Fruit fly (Drosophila melanogaster) whole organism, embryonic: Measurements from ENCODE around the gene Arp8.

Experiments
- Adf1 ChIP-seq: fragments of 200-800 bp; sonication (Bioruptor generic); IDR thresholded peaks from 2 replicates; pipeline ENCODE4 v1.3.6; 2022; ENCODE audit warnings: missing biosample characterization, missing genetic modification characterization
- Atf-2 ChIP-seq: fragments of 200-800 bp; sonication (Bioruptor generic); optimal IDR thresholded peaks from 2 replicates; lab custom pipeline; 2016; ENCODE audit warnings: missing biosample characterization, missing genetic modification characterization
- Bgb ChIP-seq: fragments of 200-800 bp; sonication (Bioruptor generic); IDR thresholded peaks from 2 replicates; pipeline ENCODE4 v1.3.6; 2022; ENCODE audit warnings: missing biosample characterization, missing genetic modification characterization; ENCODE audit not compliant: partially characterized antibody
- C15 ChIP-seq: fragments of 200-800 bp; sonication (Bioruptor generic); IDR thresholded peaks from 3 replicates; pipeline ENCODE4 v1.3.6; 2022; ENCODE audit warnings: missing biosample characterization, missing genetic modification characterization
- CG11695 ChIP-seq: fragments of 200-800 bp; sonication (Bioruptor generic); IDR thresholded peaks from 3 replicates; pipeline ENCODE4 v1.3.6; 2022; ENCODE audit warnings: missing biosample characterization, missing genetic modification characterization
- CG11723 ChIP-seq: fragments of 200-800 bp; sonication (Bioruptor generic); optimal IDR thresholded peaks from 2 replicates; lab custom pipeline; 2017; ENCODE audit warnings: missing biosample characterization, mild to moderate bottlenecking, missing genetic modification characterization
- CG13287 ChIP-seq: fragments of 200-800 bp; sonication (Bioruptor generic); IDR thresholded peaks from 2 replicates; pipeline ENCODE4 v1.3.6; 2022; ENCODE audit warnings: missing biosample characterization, missing genetic modification characterization; ENCODE audit not compliant: partially characterized antibody
- CG15011 ChIP-seq: fragments of 200-800 bp; sonication (Bioruptor generic); optimal IDR thresholded peaks from 3 replicates; lab custom pipeline; 2018; ENCODE audit warnings: missing biosample characterization, mild to moderate bottlenecking, missing genetic modification characterization
- CG18262 ChIP-seq: fragments of 200-800 bp; optimal IDR thresholded peaks from 3 replicates; lab custom pipeline; 2019; ENCODE audit warnings: missing biosample characterization, mild to moderate bottlenecking, missing genetic modification characterization, moderate library complexity
- CG18619 ChIP-seq: fragments of 200-800 bp; sonication (Bioruptor generic); optimal IDR thresholded peaks from 3 replicates; lab custom pipeline; 2017; ENCODE audit warnings: missing biosample characterization, mild to moderate bottlenecking, missing genetic modification characterization
- CG2889 ChIP-seq: fragments of 200-800 bp; sonication (Bioruptor generic); IDR thresholded peaks from 3 replicates; pipeline ENCODE4 v1.3.6; 2022; ENCODE audit warnings: missing biosample characterization, missing genetic modification characterization
- CG31365 ChIP-seq: fragments of 200-800 bp; sonication (Bioruptor generic); optimal IDR thresholded peaks from 2 replicates; lab custom pipeline; 2018; ENCODE audit warnings: missing biosample characterization, mild to moderate bottlenecking, missing genetic modification characterization
- CG3163 ChIP-seq: fragments of 200-800 bp; sonication (Bioruptor generic); optimal IDR thresholded peaks from 3 replicates; lab custom pipeline; 2016; ENCODE audit warnings: missing biosample characterization, missing genetic modification characterization
- CG3726 ChIP-seq: fragments of 200-800 bp; sonication (Bioruptor generic); IDR thresholded peaks from 3 replicates; pipeline ENCODE4, ENCODE4 v1.3.6; 2022; ENCODE audit warnings: missing biosample characterization, missing genetic modification characterization
- CG4282 ChIP-seq: fragments of 200-800 bp; sonication (Bioruptor generic); optimal IDR thresholded peaks from 2 replicates; lab custom pipeline; 2016; ENCODE audit warnings: missing biosample characterization, missing genetic modification characterization
- CG6272 ChIP-seq: fragments of 200-800 bp; sonication (Bioruptor generic); IDR thresholded peaks from 2 replicates; pipeline ENCODE4 v1.3.6; 2022; ENCODE audit warnings: missing biosample characterization, missing genetic modification characterization
- CG7987 ChIP-seq: fragments of 200-800 bp; sonication (Bioruptor generic); optimal IDR thresholded peaks from 2 replicates; lab custom pipeline; 2018; ENCODE audit warnings: missing biosample characterization, mild to moderate bottlenecking, missing genetic modification characterization, moderate library complexity
- CG8089 ChIP-seq: fragments of 200-800 bp; sonication (Bioruptor generic); optimal IDR thresholded peaks from 3 replicates; lab custom pipeline; 2016; ENCODE audit warnings: missing biosample characterization, missing genetic modification characterization
- CG8924 ChIP-seq: fragments of 200-800 bp; optimal IDR thresholded peaks from 3 replicates; lab custom pipeline; 2019; ENCODE audit warnings: missing biosample characterization, mild to moderate bottlenecking, missing genetic modification characterization, moderate library complexity
- CG9817 ChIP-seq: fragments of 200-800 bp; sonication (Bioruptor generic); optimal IDR thresholded peaks from 2 replicates; lab custom pipeline; 2018; ENCODE audit warnings: missing biosample characterization, mild to moderate bottlenecking, missing genetic modification characterization, moderate library complexity
- Deaf1 ChIP-seq: fragments of 200-800 bp; optimal IDR thresholded peaks from 3 replicates; lab custom pipeline; 2019; ENCODE audit warnings: missing biosample characterization, mild to moderate bottlenecking, missing genetic modification characterization, moderate library complexity
- HLH54F ChIP-seq: fragments of 200-800 bp; sonication (Bioruptor generic); optimal IDR thresholded peaks from 3 replicates; lab custom pipeline; 2016; ENCODE audit warnings: missing biosample characterization, missing genetic modification characterization
- Hr3 ChIP-seq: fragments of 200-800 bp; sonication (Bioruptor generic); optimal IDR thresholded peaks from 3 replicates; lab custom pipeline; 2016; ENCODE audit warnings: missing biosample characterization, missing genetic modification characterization
- Kr ChIP-seq: fragments of 200-800 bp; sonication (Bioruptor generic); optimal IDR thresholded peaks from 2 replicates; lab custom pipeline; 2017; ENCODE audit warnings: missing biosample characterization, mild to moderate bottlenecking, missing genetic modification characterization
- Med ChIP-seq: fragments of 200-800 bp; sonication (Bioruptor generic); peaks from one replicate; lab custom pipeline; 2016; ENCODE audit warnings: missing biosample characterization, missing genetic modification characterization, mild to moderate bottlenecking, inconsistent platforms, moderate library complexity
- Meics ChIP-seq: fragments of 200-800 bp; sonication (Bioruptor generic); optimal IDR thresholded peaks from 2 replicates; lab custom pipeline; 2017; ENCODE audit warnings: missing biosample characterization, mild to moderate bottlenecking, missing genetic modification characterization
- Stat92E ChIP-seq, 3 experiments: fragments of >200 bp in 2 of 3; fragments of 200-800 bp in 1 of 3; sonication (Bioruptor generic) in 1 of 3; optimal IDR thresholded peaks; 2 replicates each; lab custom pipeline; 2017 to 2019; ENCODE audit warnings: missing biosample characterization in 3 of 3, missing genetic modification characterization in 3 of 3, mild to moderate bottlenecking in 1 of 3, moderate library complexity in 1 of 3
- Taf1 ChIP-seq: fragments of 200-800 bp; sonication (Bioruptor generic); IDR thresholded peaks from 2 replicates; pipeline ENCODE4 v1.3.6; 2022; ENCODE audit warnings: missing biosample characterization, missing genetic modification characterization
- amos ChIP-seq: fragments of 200-800 bp; sonication (Bioruptor generic); IDR thresholded peaks from 2 replicates; pipeline ENCODE4 v1.3.6; 2022; ENCODE audit warnings: missing biosample characterization, missing genetic modification characterization; ENCODE audit not compliant: partially characterized antibody
- ato ChIP-seq: fragments of 200-800 bp; sonication (Bioruptor generic); IDR thresholded peaks from 2 replicates; pipeline ENCODE4 v1.3.6; 2022; ENCODE audit warnings: missing biosample characterization, missing genetic modification characterization; ENCODE audit not compliant: partially characterized antibody
- caup ChIP-seq: fragments of 200-800 bp; sonication (Bioruptor generic); optimal IDR thresholded peaks from 3 replicates; lab custom pipeline; 2017; ENCODE audit warnings: missing biosample characterization, mild to moderate bottlenecking, missing genetic modification characterization, moderate library complexity; ENCODE audit not compliant: severe bottlenecking
- cwo ChIP-seq: fragments of 200-800 bp; sonication (Bioruptor generic); optimal IDR thresholded peaks from 3 replicates; lab custom pipeline; 2017; ENCODE audit warnings: missing biosample characterization, missing genetic modification characterization, mild to moderate bottlenecking, moderate library complexity, missing genetic modification reagents
- dan ChIP-seq: fragments of 200-800 bp; sonication (Bioruptor generic); IDR thresholded peaks from 2 replicates; pipeline ENCODE4 v1.3.6; 2022; ENCODE audit warnings: missing biosample characterization, missing genetic modification characterization
- danr ChIP-seq: fragments of 200-800 bp; sonication (Bioruptor generic); IDR thresholded peaks from 2 replicates; pipeline ENCODE4 v1.3.6; 2022; ENCODE audit warnings: missing biosample characterization, missing genetic modification characterization
- dm ChIP-seq: fragments of 200-800 bp; sonication (Bioruptor generic); optimal IDR thresholded peaks from 3 replicates; lab custom pipeline; 2016; ENCODE audit warnings: missing biosample characterization, missing genetic modification characterization
- dpn ChIP-seq, 2 experiments: fragments of 200-800 bp; sonication (Bioruptor generic); optimal IDR thresholded peaks; 3 replicates each; lab custom pipeline; 2016; ENCODE audit warnings: missing biosample characterization in 2 of 2, missing genetic modification characterization in 2 of 2
- en ChIP-seq: fragments of 200-800 bp; sonication (Bioruptor generic); optimal IDR thresholded peaks from 2 replicates; lab custom pipeline; 2016; ENCODE audit warnings: missing biosample characterization, missing genetic modification characterization
- fd3F ChIP-seq: fragments of 200-800 bp; sonication (Bioruptor generic); optimal IDR thresholded peaks from 2 replicates; lab custom pipeline; 2018; ENCODE audit warnings: missing biosample characterization, mild to moderate bottlenecking, missing genetic modification characterization, moderate library complexity
- gem ChIP-seq: fragments of 200-800 bp; sonication (Bioruptor generic); optimal IDR thresholded peaks from 2 replicates; lab custom pipeline; 2019; ENCODE audit warnings: missing biosample characterization, mild to moderate bottlenecking, missing genetic modification characterization, moderate library complexity
- kah ChIP-seq: fragments of 200-800 bp; sonication (Bioruptor generic); optimal IDR thresholded peaks from 2 replicates; lab custom pipeline; 2018; ENCODE audit warnings: missing biosample characterization, mild to moderate bottlenecking, missing genetic modification characterization
- onecut ChIP-seq: fragments of 200-800 bp; sonication (Bioruptor generic); IDR thresholded peaks from 2 replicates; pipeline ENCODE4 v1.3.6; 2022; ENCODE audit warnings: missing biosample characterization, missing genetic modification characterization
- pfk ChIP-seq: fragments of 200-800 bp; sonication (Bioruptor generic); optimal IDR thresholded peaks from 2 replicates; lab custom pipeline; 2018; ENCODE audit warnings: missing biosample characterization, mild to moderate bottlenecking, missing genetic modification characterization, moderate library complexity
- pzg ChIP-seq: fragments of 200-800 bp; sonication (Bioruptor generic); optimal IDR thresholded peaks from 3 replicates; lab custom pipeline; 2018; ENCODE audit warnings: missing biosample characterization, mild to moderate bottlenecking, missing genetic modification characterization, moderate library complexity
- scrt ChIP-seq: fragments of 200-800 bp; sonication (Bioruptor generic); optimal IDR thresholded peaks from 2 replicates; lab custom pipeline; 2018; ENCODE audit warnings: missing biosample characterization, mild to moderate bottlenecking, missing genetic modification characterization, moderate library complexity
- sens ChIP-seq: fragments of 200-800 bp; sonication (Bioruptor generic); peaks from one replicate; lab custom pipeline; 2016; ENCODE audit warnings: missing biosample characterization, missing genetic modification characterization
- sim ChIP-seq: fragments of 200-800 bp; sonication (Bioruptor generic); IDR thresholded peaks from 2 replicates; pipeline ENCODE4 v1.3.6; 2022; ENCODE audit warnings: missing biosample characterization, missing genetic modification characterization
- slou ChIP-seq: fragments of 200-800 bp; sonication (Bioruptor generic); optimal IDR thresholded peaks from 3 replicates; lab custom pipeline; 2016; ENCODE audit warnings: missing biosample characterization, missing genetic modification characterization
- sqz ChIP-seq: fragments of 200-800 bp; sonication (Bioruptor generic); optimal IDR thresholded peaks from 3 replicates; lab custom pipeline; 2018; ENCODE audit warnings: missing biosample characterization, mild to moderate bottlenecking, missing genetic modification characterization
- ttk ChIP-seq: fragments of 200-800 bp; sonication (Bioruptor generic); IDR thresholded peaks from 2 replicates; pipeline ENCODE4 v2.1.2; 2022; ENCODE audit warnings: missing biosample characterization, missing genetic modification characterization
- unpg ChIP-seq: fragments of 200-800 bp; sonication (Bioruptor generic); optimal IDR thresholded peaks from 3 replicates; lab custom pipeline; 2018; ENCODE audit warnings: missing biosample characterization, mild to moderate bottlenecking, missing genetic modification characterization, moderate library complexity

Arp8 gene

dm6 chrX:17887208-17887627 is 26.6 kb upstream of the Arp8 start, which contains the start of gene mnb (continued):
- TF ChIP-seq danr (GFP tag; lab: Robert Waterston, UW) (no peak), CG9817 (tag; lab: Kevin White, UChicago) (no peak), ttk (no peak), CG3726 (GFP tag; lab: Robert Waterston, UW) (no peak), CG13287 (peak; percentile 99), caup (GFP tag; lab: Kevin White, UChicago) (no peak), CG6272 (GFP tag; lab: Robert Waterston, UW) (peak; percentile 46; the same call in 1 of the 2 replicates), CG31365 (tag; lab: Kevin White, UChicago) (no peak), Med (GFP tag; lab: Kevin White, UChicago) (peak; percentile 80), dm (GFP tag; lab: Kevin White, UChicago) (no peak), dan (GFP tag; lab: Robert Waterston, UW) (no peak), CG15011 (no peak), C15 (GFP tag; lab: Robert Waterston, UW) (no peak), kah (no peak), Hr3 (peak; percentile 30), gem (tag; lab: Kevin White, UChicago) (no peak), pfk (GFP tag; lab: Kevin White, UChicago) (no peak), sens (GFP tag; lab: Kevin White, UChicago) (peak; percentile 91), CG8089 (peak; percentile 3), amos (GFP tag; lab: Robert Waterston, UW) (peak; percentile 98), ato (GFP tag; lab: Robert Waterston, UW) (peak; percentile 99), sim (GFP tag; lab: Robert Waterston, UW) (no peak), CG2889 (GFP tag; lab: Robert Waterston, UW) (no peak), Stat92E (GFP tag; optimal IDR thresholded peaks at IDR 0.05; lab: Kevin White, UChicago) (peak in 1 of 3 experiments; percentile 33), CG4282 (GFP tag; lab: Kevin White, UChicago) (no peak), CG8924 (tag; lab: Kevin White, UChicago) (no peak), Adf1 (no peak), CG18619 (no peak), CG11695 (GFP tag; lab: Robert Waterston, UW) (no peak), Atf-2 (GFP tag; lab: Kevin White, UChicago) (no peak), slou (GFP tag; lab: Kevin White, UChicago) (peak; percentile 11), sqz (GFP tag; lab: Kevin White, UChicago) (no peak), CG3163 (GFP tag; lab: Kevin White, UChicago) (peak; percentile 2), pzg (peak; percentile 83), scrt (GFP tag; lab: Kevin White, UChicago) (no peak), dpn (GFP tag; optimal IDR thresholded peaks at IDR 0.05; lab: Kevin White, UChicago) (peak in 1 of 2 experiments; percentile 16), HLH54F (GFP tag; lab: Kevin White, UChicago) (peak; percentile 8), cwo (no peak), en (GFP tag; lab: Kevin White, UChicago) (no peak), unpg (no peak), CG18262 (tag; lab: Kevin White, UChicago) (no peak), fd3F (no peak), CG7987 (no peak), Deaf1 (no peak), onecut (GFP tag; lab: Robert Waterston, UW) (no peak), CG11723 (GFP tag; lab: Kevin White, UChicago) (no peak), Bgb (GFP tag; lab: Robert Waterston, UW) (peak; percentile 97), Kr (no peak), Meics (GFP tag; lab: Kevin White, UChicago) (no peak), Taf1 (no peak)
